Fruit fly (Drosophila melanogaster): Measurements from ENCODE around the gene bol.

DNA sequence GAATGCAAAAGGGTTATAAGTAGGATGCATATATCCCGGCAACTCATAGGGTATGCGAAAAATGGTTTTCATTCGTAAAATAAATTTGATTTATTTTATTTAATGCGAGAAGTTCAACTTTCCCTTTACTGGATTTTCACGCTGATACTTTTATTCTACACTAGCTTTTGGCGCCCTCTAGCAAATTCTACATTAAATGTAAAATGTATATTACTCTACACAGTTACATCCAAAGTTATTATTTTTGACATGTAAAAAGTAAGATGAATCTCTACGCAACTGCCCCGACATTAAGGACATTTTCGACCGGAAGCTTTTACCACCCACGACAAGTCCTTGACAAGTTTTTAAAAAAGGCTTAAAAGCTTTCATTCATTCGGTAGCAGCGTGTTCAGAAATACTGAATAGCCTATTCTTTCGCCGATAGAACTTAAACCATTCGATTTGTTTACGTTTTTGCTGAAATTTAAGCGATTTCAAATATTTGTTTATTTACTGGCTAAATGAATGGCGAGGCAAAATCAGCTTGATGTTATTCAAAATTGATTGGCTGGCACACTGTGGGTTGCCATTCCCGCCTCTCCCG, 79.3 kb downstream of the bol start:
- TF ChIP-seq Sin3A (optimal IDR thresholded peaks at IDR 0.05) (no peak), psq (optimal IDR thresholded peaks at IDR 0.05) (no peak), insv (optimal IDR thresholded peaks at IDR 0.05) (no peak), h (optimal IDR thresholded peaks at IDR 0.05) (no peak), ttk (optimal IDR thresholded peaks at IDR 0.05) (no peak), Myc (optimal IDR thresholded peaks at IDR 0.05) (no peak)

Data from Kc167 (cell line).